Worm (Caenorhabditis elegans) whole organism, early embryonic: ENCODE data around the gene srx-80.

ENCODE experiments used
- B0310.2 ChIP-seq: sonication (generic microtip); optimal IDR thresholded peaks from 2 replicates; lab custom pipeline; 2016; ENCODE audit warnings: mild to moderate bottlenecking, missing genetic modification characterization, missing compliant biosample characterization
- aly-1 ChIP-seq: sonication (generic microtip); optimal IDR thresholded peaks from 2 replicates; lab custom pipeline; 2016; ENCODE audit warnings: missing genetic modification characterization, missing compliant biosample characterization
- ama-1 ChIP-seq: fragments of 150-350 bp; optimal IDR thresholded peaks from 2 replicates; lab custom pipeline; 2014
- ets-7 ChIP-seq: sonication (generic microtip); optimal IDR thresholded peaks from 2 replicates; lab custom pipeline; 2016; ENCODE audit warnings: missing genotype, missing genetic modification characterization, missing compliant biosample characterization
- flt-1 ChIP-seq: fragments of 200-800 bp; sonication (Bioruptor generic); IDR thresholded peaks from 2 replicates; pipeline ENCODE4 v1.3.6; 2022; ENCODE audit warnings: missing genetic modification characterization, missing compliant biosample characterization
- hmbx-1 ChIP-seq: sonication (generic microtip); optimal IDR thresholded peaks from 2 replicates; lab custom pipeline; 2016; ENCODE audit warnings: mild to moderate bottlenecking, missing genetic modification characterization, missing compliant biosample characterization
- hmg-4 ChIP-seq: fragments of 200-800 bp; sonication (Bioruptor generic); optimal IDR thresholded peaks from 2 replicates; lab custom pipeline; 2018; ENCODE audit warnings: mild to moderate bottlenecking, missing genetic modification characterization, missing compliant biosample characterization
- hnd-1 ChIP-seq: sonication (generic microtip); optimal IDR thresholded peaks from 2 replicates; lab custom pipeline; 2016; ENCODE audit warnings: missing genetic modification characterization, missing compliant biosample characterization
- pes-1 ChIP-seq: fragments of 200-800 bp; sonication (Bioruptor generic); IDR thresholded peaks from 2 replicates; pipeline ENCODE4 v1.3.6; 2022; ENCODE audit warnings: missing genetic modification reagents, missing genetic modification characterization, missing compliant biosample characterization
- sea-1 ChIP-seq: fragments of 200-800 bp; sonication (Bioruptor generic); conservative IDR thresholded peaks from 2 replicates; pipeline ENCODE4 v1.3.6; 2022; ENCODE audit warnings: missing genetic modification characterization, missing compliant biosample characterization
- tbx-37 ChIP-seq: fragments of 200-800 bp; sonication (Bioruptor generic); conservative IDR thresholded peaks from 2 replicates; pipeline ENCODE4 v1.3.6; 2022; ENCODE audit warnings: missing genetic modification reagents, missing genetic modification characterization, missing compliant biosample characterization
- tra-4 ChIP-seq: sonication (generic microtip); optimal IDR thresholded peaks from 2 replicates; lab custom pipeline; 2017; ENCODE audit warnings: missing genetic modification characterization, missing compliant biosample characterization

DNA sequence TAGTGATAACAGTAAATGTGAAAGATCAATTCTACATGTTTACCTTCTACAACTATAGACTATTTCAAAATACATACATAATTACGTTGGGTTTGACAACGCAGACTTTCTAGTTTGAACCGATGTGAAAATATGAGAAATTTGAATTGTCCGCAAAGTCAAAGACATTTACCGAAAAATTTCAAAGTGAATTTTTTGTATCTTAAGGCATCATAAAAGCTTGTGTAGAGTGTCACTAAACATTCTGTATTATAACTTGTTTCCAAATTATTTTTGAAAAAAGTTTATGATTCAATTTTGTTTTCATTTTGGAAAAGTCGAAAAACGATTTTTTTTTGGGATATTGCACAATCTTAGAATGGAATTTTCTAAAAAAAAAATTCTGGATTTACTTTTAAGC is 42.1 kb downstream of the srx-80 start:
- TF ChIP-seq tbx-37 (GFP tag; lab: Robert Waterston, UW) = no peak
- no peak for TF ChIP-seq ets-7 (tag; lab: Kevin White, UChicago)
- TF ChIP-seq flt-1 (GFP tag; lab: Robert Waterston, UW) = no peak
- TF ChIP-seq hmg-4 = no peak
- TF ChIP-seq hnd-1 = no peak
- TF ChIP-seq sea-1 (GFP tag; lab: Robert Waterston, UW) = no peak
- no peak for TF ChIP-seq ama-1 (lab: Kevin White, UChicago)
- no peak for TF ChIP-seq pes-1
- TF ChIP-seq aly-1 (tag; lab: Kevin White, UChicago) = no peak
- TF ChIP-seq hmbx-1 (tag; lab: Kevin White, UChicago) = no peak
- no peak for TF ChIP-seq B0310.2
- TF ChIP-seq tra-4 (tag; lab: Kevin White, UChicago) = no peak
